Fruit fly (Drosophila melanogaster) whole organism, prepupa: ENCODE data around the gene phu.

ENCODE experiments used
- CG10631 ChIP-seq: fragments of 200-800 bp; sonication (Bioruptor generic); optimal IDR thresholded peaks from 2 replicates; lab custom pipeline; 2016; ENCODE audit warnings: missing biosample characterization, missing genetic modification characterization
- CG10669 ChIP-seq: fragments of 200-800 bp; sonication (Bioruptor generic); optimal IDR thresholded peaks from 3 replicates; lab custom pipeline; 2018; ENCODE audit warnings: missing biosample characterization, mild to moderate bottlenecking, missing genetic modification characterization, moderate library complexity
- CG15336 ChIP-seq: fragments of 200-800 bp; sonication (Bioruptor generic); IDR thresholded peaks from 2 replicates; pipeline ENCODE4 v1.3.6; 2022; ENCODE audit warnings: missing biosample characterization, missing genetic modification characterization
- CG16779 ChIP-seq: fragments of 200-800 bp; sonication (Bioruptor generic); optimal IDR thresholded peaks from 3 replicates; lab custom pipeline; 2017; ENCODE audit warnings: missing biosample characterization, mild to moderate bottlenecking, missing genetic modification characterization
- CG3032 ChIP-seq: fragments of 200-800 bp; optimal IDR thresholded peaks from 2 replicates; lab custom pipeline; 2019; ENCODE audit warnings: missing biosample characterization, mild to moderate bottlenecking, missing genetic modification characterization, moderate library complexity
- CG32006 ChIP-seq: fragments of 200-800 bp; sonication (Bioruptor generic); optimal IDR thresholded peaks from 3 replicates; lab custom pipeline; 2017; ENCODE audit warnings: missing biosample characterization, mild to moderate bottlenecking, missing genetic modification characterization
- CG6163 ChIP-seq: fragments of 200-800 bp; sonication (Bioruptor generic); IDR thresholded peaks from 3 replicates; pipeline ENCODE4 v1.3.6; 2022; ENCODE audit warnings: missing biosample characterization, missing genetic modification characterization
- CG6276 ChIP-seq: fragments of 200-800 bp; sonication (Bioruptor generic); optimal IDR thresholded peaks from 2 replicates; lab custom pipeline; 2017; ENCODE audit warnings: missing biosample characterization, mild to moderate bottlenecking, missing genetic modification characterization
- CG6792 ChIP-seq: fragments of 200-800 bp; sonication (Bioruptor generic); optimal IDR thresholded peaks from 3 replicates; lab custom pipeline; 2016; ENCODE audit warnings: missing biosample characterization, missing genetic modification characterization
- CG6808 ChIP-seq: fragments of 200-800 bp; sonication (Bioruptor generic); optimal IDR thresholded peaks from 3 replicates; lab custom pipeline; 2017; ENCODE audit warnings: missing biosample characterization, missing genetic modification characterization, mild to moderate bottlenecking, moderate library complexity, missing genetic modification reagents
- CG6854 ChIP-seq: fragments of 200-800 bp; sonication (Bioruptor generic); optimal IDR thresholded peaks from 2 replicates; lab custom pipeline; 2017; ENCODE audit warnings: missing biosample characterization, mild to moderate bottlenecking, missing genetic modification characterization
- CG7368 ChIP-seq: fragments of 200-800 bp; sonication (Bioruptor generic); optimal IDR thresholded peaks from 3 replicates; lab custom pipeline; 2016; ENCODE audit warnings: missing biosample characterization, missing genetic modification characterization
- CG8119 ChIP-seq: fragments of 200-800 bp; sonication (Bioruptor generic); IDR thresholded peaks from 3 replicates; pipeline ENCODE4 v1.3.6; 2022; ENCODE audit warnings: missing biosample characterization, missing genetic modification characterization
- CG8319 ChIP-seq: fragments of 200-800 bp; sonication (Bioruptor generic); optimal IDR thresholded peaks from 3 replicates; lab custom pipeline; 2016; ENCODE audit warnings: missing biosample characterization, missing genetic modification characterization
- CG8632 ChIP-seq: fragments of 200-800 bp; sonication (Bioruptor generic); optimal IDR thresholded peaks from 3 replicates; lab custom pipeline; 2016; ENCODE audit warnings: missing biosample characterization, missing genetic modification characterization
- CG9139 ChIP-seq: fragments of 200-800 bp; sonication (Bioruptor generic); optimal IDR thresholded peaks from 3 replicates; lab custom pipeline; 2017; ENCODE audit warnings: missing biosample characterization, mild to moderate bottlenecking, missing genetic modification characterization
- Eip75B ChIP-seq: fragments of 200-800 bp; sonication (Bioruptor generic); optimal IDR thresholded peaks from 3 replicates; lab custom pipeline; 2016; ENCODE audit warnings: missing biosample characterization, missing genetic modification characterization
- Eip78C ChIP-seq: fragments of 200-800 bp; sonication (Bioruptor generic); peaks from one replicate; lab custom pipeline; 2016; ENCODE audit warnings: missing biosample characterization, missing genetic modification characterization
- Eip93F ChIP-seq: fragments of 200-800 bp; sonication (Bioruptor generic); optimal IDR thresholded peaks from 2 replicates; lab custom pipeline; 2016; ENCODE audit warnings: missing biosample characterization, mild to moderate bottlenecking, missing genetic modification characterization
- Ets21C ChIP-seq: fragments of 200-800 bp; sonication (Bioruptor generic); optimal IDR thresholded peaks from 3 replicates; lab custom pipeline; 2016; ENCODE audit warnings: missing biosample characterization, missing genetic modification characterization
- Ets96B ChIP-seq: fragments of 200-800 bp; optimal IDR thresholded peaks from 2 replicates; lab custom pipeline; 2019; ENCODE audit warnings: missing biosample characterization, mild to moderate bottlenecking, missing genetic modification characterization, moderate library complexity
- Gug ChIP-seq: fragments of 200-800 bp; sonication (Bioruptor generic); IDR thresholded peaks from 2 replicates; pipeline ENCODE4 v1.3.6; 2022; ENCODE audit warnings: missing biosample characterization, missing genetic modification characterization
- Hr38 ChIP-seq: sonication (Bioruptor generic); optimal IDR thresholded peaks from 2 replicates; lab custom pipeline; 2016; ENCODE audit warnings: missing biosample characterization, missing genetic modification characterization
- Hr4 ChIP-seq: fragments of 200-800 bp; sonication (Bioruptor generic); optimal IDR thresholded peaks from 3 replicates; lab custom pipeline; 2016; ENCODE audit warnings: missing biosample characterization, missing genetic modification characterization
- Lpt ChIP-seq: fragments of 200-800 bp; sonication (Bioruptor generic); optimal IDR thresholded peaks from 3 replicates; lab custom pipeline; 2016; ENCODE audit warnings: missing biosample characterization, missing genetic modification characterization
- Met ChIP-seq: fragments of 200-800 bp; sonication (Bioruptor generic); optimal IDR thresholded peaks from 3 replicates; lab custom pipeline; 2016; ENCODE audit warnings: missing biosample characterization, missing genetic modification characterization
- OdsH ChIP-seq: fragments of 200-800 bp; sonication (Bioruptor generic); optimal IDR thresholded peaks from 3 replicates; lab custom pipeline; 2016; ENCODE audit warnings: missing biosample characterization, missing genetic modification characterization
- Smox ChIP-seq: fragments of 200-800 bp; sonication (Bioruptor generic); optimal IDR thresholded peaks from 3 replicates; lab custom pipeline; 2016; ENCODE audit warnings: missing biosample characterization, missing genetic modification characterization
- Sox102F ChIP-seq: fragments of 200-800 bp; sonication (Bioruptor generic); optimal IDR thresholded peaks from 2 replicates; lab custom pipeline; 2016; ENCODE audit warnings: missing biosample characterization, mild to moderate bottlenecking, missing genetic modification characterization
- Sox14 ChIP-seq: fragments of 200-800 bp; sonication (Bioruptor generic); optimal IDR thresholded peaks from 3 replicates; lab custom pipeline; 2016; ENCODE audit warnings: missing biosample characterization, missing genetic modification characterization
- Sox15 ChIP-seq: fragments of 200-800 bp; sonication (Bioruptor generic); optimal IDR thresholded peaks from 3 replicates; lab custom pipeline; 2016; ENCODE audit warnings: missing biosample characterization, missing genetic modification characterization
- achi ChIP-seq: fragments of 200-800 bp; sonication (Bioruptor generic); optimal IDR thresholded peaks from 3 replicates; lab custom pipeline; 2016; ENCODE audit warnings: missing biosample characterization, missing genetic modification characterization
- acj6 ChIP-seq: fragments of 200-800 bp; sonication (Bioruptor generic); optimal IDR thresholded peaks from 3 replicates; lab custom pipeline; 2016; ENCODE audit warnings: missing biosample characterization, missing genetic modification characterization
- cyc ChIP-seq: fragments of 200-800 bp; sonication (Bioruptor generic); optimal IDR thresholded peaks from 3 replicates; lab custom pipeline; 2016; ENCODE audit warnings: missing biosample characterization, missing genetic modification characterization
- dac ChIP-seq: fragments of 200-800 bp; sonication (Bioruptor generic); optimal IDR thresholded peaks from 2 replicates; lab custom pipeline; 2017; ENCODE audit warnings: missing biosample characterization, mild to moderate bottlenecking, missing genetic modification characterization
- dsx ChIP-seq: fragments of 200-800 bp; optimal IDR thresholded peaks from 3 replicates; lab custom pipeline; 2019; ENCODE audit warnings: missing biosample characterization, mild to moderate bottlenecking, missing genetic modification characterization, moderate library complexity; ENCODE audit not compliant: poor library complexity, severe bottlenecking
- eg ChIP-seq: fragments of 200-800 bp; sonication (Bioruptor generic); IDR thresholded peaks from 3 replicates; pipeline ENCODE4 v1.3.6; 2022; ENCODE audit warnings: missing biosample characterization, missing genetic modification characterization
- esn ChIP-seq: fragments of 200-800 bp; sonication (Bioruptor generic); optimal IDR thresholded peaks from 2 replicates; lab custom pipeline; 2016; ENCODE audit warnings: missing biosample characterization, mild to moderate bottlenecking, missing genetic modification characterization, moderate library complexity
- fd59A ChIP-seq: fragments of 200-800 bp; sonication (Bioruptor generic); optimal IDR thresholded peaks from 2 replicates; lab custom pipeline; 2017; ENCODE audit warnings: missing biosample characterization, mild to moderate bottlenecking, missing genetic modification characterization, missing genetic modification reagents
- fkh ChIP-seq: fragments of 200-800 bp; sonication (Bioruptor generic); optimal IDR thresholded peaks from 3 replicates; lab custom pipeline; 2017; ENCODE audit warnings: missing biosample characterization, mild to moderate bottlenecking, missing genetic modification characterization, moderate library complexity
- net ChIP-seq: fragments of 200-800 bp; sonication (Bioruptor generic); optimal IDR thresholded peaks from 3 replicates; lab custom pipeline; 2016; ENCODE audit warnings: missing biosample characterization, missing genetic modification characterization
- salr ChIP-seq, 2 experiments: fragments of 200-800 bp; sonication (Bioruptor generic); optimal IDR thresholded peaks; 3 replicates each; lab custom pipeline; 2016 to 2018; ENCODE audit warnings: missing biosample characterization in 2 of 2, missing genetic modification characterization in 2 of 2, mild to moderate bottlenecking in 1 of 2
- spab ChIP-seq: fragments of 200-800 bp; sonication (Bioruptor generic); optimal IDR thresholded peaks from 2 replicates; lab custom pipeline; 2017; ENCODE audit warnings: missing biosample characterization, mild to moderate bottlenecking, missing genetic modification characterization, missing genetic modification reagents
- svp ChIP-seq: fragments of 200-800 bp; sonication (Bioruptor generic); peaks from one replicate; lab custom pipeline; 2016; ENCODE audit warnings: missing biosample characterization, missing genetic modification characterization
- vri ChIP-seq: fragments of 200-800 bp; sonication (Bioruptor generic); optimal IDR thresholded peaks from 3 replicates; lab custom pipeline; 2016; ENCODE audit warnings: missing biosample characterization, mild to moderate bottlenecking, missing genetic modification characterization

Gene phu

dm6 chr3R:9515860-9516344 is 21.3 kb downstream of the phu start, which contains the start of the genes mRpL47, CG8176 and Kdm3 (continued):
- TF ChIP-seq CG8319 (GFP tag; lab: Kevin White, UChicago) (no peak), esn (peak; percentile 25), CG32006 (no peak), CG6854 (GFP tag; lab: Kevin White, UChicago) (no peak), CG10669 (GFP tag; lab: Kevin White, UChicago) (no peak), Met (no peak), OdsH (GFP tag; lab: Kevin White, UChicago) (no peak), Hr4 (GFP tag; lab: Kevin White, UChicago) (no peak), svp (GFP tag; lab: Kevin White, UChicago) (no peak), CG6792 (GFP tag; lab: Kevin White, UChicago) (no peak), CG16779 (tag; lab: Kevin White, UChicago) (no peak), acj6 (no peak), Ets96B (tag; lab: Kevin White, UChicago) (no peak), spab (no peak), net (GFP tag; lab: Kevin White, UChicago) (no peak), cyc (peak; percentile 57), vri (GFP tag; lab: Kevin White, UChicago) (peak; percentile 65), CG3032 (tag; lab: Kevin White, UChicago) (peak; percentile 36), salr (GFP tag; optimal IDR thresholded peaks at IDR 0.05; lab: Kevin White, UChicago) (no peak), Gug (GFP tag; lab: Robert Waterston, UW) (no peak), Sox14 (GFP tag; lab: Kevin White, UChicago) (peak; percentile 69), dac (GFP tag; lab: Kevin White, UChicago) (no peak), CG6276 (GFP tag; lab: Kevin White, UChicago) (no peak)

- TF ChIP-seq net (GFP tag; lab: Kevin White, UChicago) (no peak), svp (GFP tag; lab: Kevin White, UChicago) (peak; percentile 74), Sox15 (GFP tag; lab: Kevin White, UChicago) (no peak), fkh (GFP tag; lab: Kevin White, UChicago) (peak; percentile 84)
Measured at dm6 chr3R:9516400-9516852, 21.8 kb downstream of the phu start.

dm6 chr3R:9527907-9528842 is 33.6 kb downstream of the phu start:
- TF ChIP-seq Sox14 (GFP tag; lab: Kevin White, UChicago): no peak
- TF ChIP-seq Eip93F (GFP tag; lab: Kevin White, UChicago): no peak
- peak; percentile 96 for TF ChIP-seq eg (GFP tag; lab: Robert Waterston, UW)
- TF ChIP-seq Eip75B (GFP tag; lab: Kevin White, UChicago): no peak
- peak; percentile 76 for TF ChIP-seq Lpt (GFP tag; lab: Kevin White, UChicago)
- peak; percentile 28 for TF ChIP-seq fd59A (GFP tag; lab: Kevin White, UChicago)
- TF ChIP-seq fkh (GFP tag; lab: Kevin White, UChicago): peak; percentile 90
- peak; percentile 12 for TF ChIP-seq Hr38 (GFP tag; lab: Kevin White, UChicago)
- no peak for TF ChIP-seq CG6808
- no peak for TF ChIP-seq CG32006
- TF ChIP-seq CG15336: peak; percentile 88
- TF ChIP-seq Hr4 (GFP tag; lab: Kevin White, UChicago): no peak
- no peak for TF ChIP-seq CG9139 (GFP tag; lab: Kevin White, UChicago)
- TF ChIP-seq CG8119: peak; percentile 86
- no peak for TF ChIP-seq Smox (GFP tag; lab: Kevin White, UChicago)
- TF ChIP-seq CG7368 (GFP tag; lab: Kevin White, UChicago): no peak
- peak; percentile 77 for TF ChIP-seq Ets21C (GFP tag; lab: Kevin White, UChicago)
- TF ChIP-seq achi (GFP tag; lab: Kevin White, UChicago): no peak
- TF ChIP-seq dsx (GFP tag; lab: Kevin White, UChicago): no peak
- no peak for TF ChIP-seq CG8632 (GFP tag; lab: Kevin White, UChicago)
- TF ChIP-seq cyc: peak; percentile 86
- TF ChIP-seq Sox15 (GFP tag; lab: Kevin White, UChicago): peak; percentile 76
- TF ChIP-seq CG6792 (GFP tag; lab: Kevin White, UChicago): peak; percentile 84
- TF ChIP-seq Met: no peak
- no peak for TF ChIP-seq CG10631 (GFP tag; lab: Kevin White, UChicago)
- TF ChIP-seq CG6276 (GFP tag; lab: Kevin White, UChicago): peak; percentile 90
- TF ChIP-seq CG6163: peak; percentile 97
- no peak for TF ChIP-seq Sox102F
- TF ChIP-seq Eip78C (GFP tag; lab: Kevin White, UChicago): peak; percentile 98
